Worm (Caenorhabditis elegans) whole organism, midembryonic: ENCODE measurements around the gene srh-16.

Experiments
- flt-1 ChIP-seq: fragments of 200-800 bp; sonication (Bioruptor generic); IDR thresholded peaks from 2 replicates; pipeline ENCODE4 v1.3.6; 2022; ENCODE audit warnings: missing genetic modification characterization, missing compliant biosample characterization
- med-1 ChIP-seq: sonication (generic microtip); optimal IDR thresholded peaks from 2 replicates; lab custom pipeline; 2017; ENCODE audit warnings: missing genetic modification characterization, mild to moderate bottlenecking, missing compliant biosample characterization, antibody characterized with exemption, missing genetic modification reagents; ENCODE audit not compliant: insufficient read depth
- ztf-29 ChIP-seq: fragments of 200-800 bp; sonication (Bioruptor generic); IDR thresholded peaks from 2 replicates; pipeline ENCODE4 v1.3.6; 2022; ENCODE audit warnings: missing genetic modification reagents, missing genetic modification characterization, missing compliant biosample characterization

DNA sequence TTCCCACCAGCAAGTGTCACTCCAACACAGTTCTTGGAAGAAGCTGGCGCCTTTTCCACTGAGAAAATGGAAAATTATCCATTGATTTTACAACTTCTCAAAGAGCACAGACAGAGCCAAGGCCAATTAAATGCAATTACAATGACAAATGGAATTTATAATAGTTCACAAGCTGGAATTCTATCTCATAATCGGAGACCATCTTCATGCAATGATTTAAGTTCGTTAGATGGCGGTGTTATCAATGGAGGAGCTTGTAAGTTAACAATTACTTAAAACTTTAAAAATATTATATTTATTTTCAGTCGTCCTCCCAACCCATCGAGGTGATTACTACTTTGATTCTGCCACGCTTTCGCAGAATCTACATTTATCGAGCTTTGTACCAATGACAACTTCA is 14.0 kb downstream of the srh-16 start:
- no peak for TF ChIP-seq ztf-29
- TF ChIP-seq flt-1 (GFP tag; lab: Robert Waterston, UW): no peak
- no peak for TF ChIP-seq med-1 (GFP tag; lab: Kevin White, UChicago)
